Fruit fly (Drosophila melanogaster): ENCODE data around the gene Rox8.
A peak's percentile ranks its signal among the peaks of the same experiment; 100 is the strongest.

dm6 chr3R:24057188-24057587 is 9.1 kb upstream of the Rox8 start, which contains the start of gene Hsp68:
- TF ChIP-seq CG6272 (GFP tag; IDR thresholded peaks at IDR 0.05) (no peak), ato (GFP tag; IDR thresholded peaks at IDR 0.05; ENCODE audit: partially characterized antibody) (no peak), CG15514 (GFP tag; optimal IDR thresholded peaks at IDR 0.05) (no peak), CG14710 (tag; optimal IDR thresholded peaks at IDR 0.05) (peak; percentile 11)

Measured in whole organism, embryonic.